Worm (Caenorhabditis elegans) whole organism, late embryonic: ENCODE results near the gene T05E12.8.

Experiments used
- C38D4.7 ChIP-seq: fragments of 200-800 bp; sonication (Bioruptor generic); optimal IDR thresholded peaks from 2 replicates; lab custom pipeline; 2018; ENCODE audit warnings: mild to moderate bottlenecking, missing genetic modification characterization, moderate library complexity, missing compliant biosample characterization
- F13H6.1 ChIP-seq: sonication (generic microtip); optimal IDR thresholded peaks from 2 replicates; lab custom pipeline; 2016; ENCODE audit warnings: missing genetic modification characterization, missing compliant biosample characterization
- K09A11.1 ChIP-seq: sonication (generic microtip); optimal IDR thresholded peaks from 2 replicates; lab custom pipeline; 2017; ENCODE audit warnings: antibody characterized with exemption, mild to moderate bottlenecking, missing genetic modification characterization, missing compliant biosample characterization; ENCODE audit not compliant: insufficient read depth
- Y22D7AL.16 ChIP-seq: sonication (generic microtip); optimal IDR thresholded peaks from 2 replicates; lab custom pipeline; 2016; ENCODE audit warnings: missing genetic modification characterization, missing compliant biosample characterization
- ahr-1 ChIP-seq: sonication (generic microtip); optimal IDR thresholded peaks from 2 replicates; lab custom pipeline; 2016; ENCODE audit warnings: missing genetic modification characterization, missing compliant biosample characterization
- ama-1 ChIP-seq: fragments of 150-350 bp; optimal IDR thresholded peaks from 2 replicates; lab custom pipeline; 2014
- ceh-14 ChIP-seq: sonication (generic microtip); optimal IDR thresholded peaks from 2 replicates; lab custom pipeline; 2016; ENCODE audit warnings: missing genotype, missing genetic modification characterization, missing compliant biosample characterization
- ceh-18 ChIP-seq: sonication (generic microtip); optimal IDR thresholded peaks from 2 replicates; lab custom pipeline; 2016; ENCODE audit warnings: missing genetic modification characterization, missing compliant biosample characterization
- ceh-22 ChIP-seq: sonication (generic microtip); optimal IDR thresholded peaks from 2 replicates; lab custom pipeline; 2017; ENCODE audit warnings: missing biosample characterization, missing genetic modification characterization
- ceh-24 ChIP-seq: sonication (generic microtip); optimal IDR thresholded peaks from 2 replicates; lab custom pipeline; 2016; ENCODE audit warnings: mild to moderate bottlenecking, missing genetic modification characterization, missing compliant biosample characterization
- ceh-31 ChIP-seq: sonication (generic microtip); optimal IDR thresholded peaks from 2 replicates; lab custom pipeline; 2016; ENCODE audit warnings: missing genetic modification characterization, missing compliant biosample characterization
- ceh-6 ChIP-seq: fragments of 200-800 bp; sonication (Bioruptor generic); optimal IDR thresholded peaks from 2 replicates; lab custom pipeline; 2018; ENCODE audit warnings: mild to moderate bottlenecking, missing genetic modification characterization, missing compliant biosample characterization
- che-1 ChIP-seq: sonication (generic microtip); optimal IDR thresholded peaks from 2 replicates; lab custom pipeline; 2016; ENCODE audit warnings: mild to moderate bottlenecking, missing genetic modification characterization, missing compliant biosample characterization
- elt-2 ChIP-seq: sonication (generic microtip); optimal IDR thresholded peaks from 2 replicates; lab custom pipeline; 2016; ENCODE audit warnings: missing genetic modification reagents, missing genetic modification characterization, missing compliant biosample characterization
- ets-4 ChIP-seq: sonication (generic microtip); optimal IDR thresholded peaks from 2 replicates; lab custom pipeline; 2016; ENCODE audit warnings: missing genetic modification characterization, missing compliant biosample characterization
- eyg-1 ChIP-seq: sonication (generic microtip); optimal IDR thresholded peaks from 2 replicates; lab custom pipeline; 2016; ENCODE audit warnings: missing genotype, missing genetic modification characterization, missing compliant biosample characterization
- fkh-10 ChIP-seq: fragments of 150-350 bp; optimal IDR thresholded peaks from 2 replicates; lab custom pipeline; 2014; ENCODE audit warnings: missing biosample characterization, missing genetic modification reagents, missing genetic modification characterization
- hlh-30 ChIP-seq: sonication (generic microtip); optimal IDR thresholded peaks from 2 replicates; lab custom pipeline; 2017; ENCODE audit warnings: antibody characterized with exemption, missing genetic modification characterization, missing compliant biosample characterization; ENCODE audit not compliant: insufficient read depth
- lim-6 ChIP-seq: sonication (generic microtip); optimal IDR thresholded peaks from 2 replicates; lab custom pipeline; 2016; ENCODE audit warnings: missing genetic modification characterization, missing compliant biosample characterization
- nhr-232 ChIP-seq: sonication (generic microtip); optimal IDR thresholded peaks from 2 replicates; lab custom pipeline; 2016; ENCODE audit warnings: missing genetic modification characterization, missing compliant biosample characterization
- pag-3 ChIP-seq: sonication (generic microtip); optimal IDR thresholded peaks from 2 replicates; lab custom pipeline; 2016; ENCODE audit warnings: missing compliant biosample characterization, missing genetic modification characterization, borderline replicate concordance
- pat-9 ChIP-seq: fragments of 200-800 bp; sonication (Bioruptor generic); optimal IDR thresholded peaks from 2 replicates; lab custom pipeline; 2018; ENCODE audit warnings: mild to moderate bottlenecking, missing genetic modification characterization, moderate library complexity, missing compliant biosample characterization
- pha-4 ChIP-seq: fragments of 150-350 bp; optimal IDR thresholded peaks from 2 replicates; lab custom pipeline; 2018; ENCODE audit warnings: missing biosample characterization, missing genetic modification reagents, missing genetic modification characterization
- pros-1 ChIP-seq: fragments of 150-350 bp; optimal IDR thresholded peaks from 2 replicates; lab custom pipeline; 2014; ENCODE audit warnings: missing biosample characterization, missing genetic modification reagents, missing genetic modification characterization
- ref-2 ChIP-seq: sonication (generic microtip); optimal IDR thresholded peaks from 2 replicates; lab custom pipeline; 2016; ENCODE audit warnings: missing genetic modification characterization, missing compliant biosample characterization
- rnt-1 ChIP-seq: sonication (generic microtip); optimal IDR thresholded peaks from 2 replicates; lab custom pipeline; 2016; ENCODE audit warnings: missing genetic modification characterization, missing compliant biosample characterization
- sdc-2 ChIP-seq: sonication (generic microtip); optimal IDR thresholded peaks from 2 replicates; lab custom pipeline; 2016; ENCODE audit warnings: missing genotype, missing genetic modification characterization, missing compliant biosample characterization
- syd-9 ChIP-seq: sonication (generic microtip); optimal IDR thresholded peaks from 2 replicates; lab custom pipeline; 2016; ENCODE audit warnings: mild to moderate bottlenecking, missing genetic modification characterization, moderate library complexity, missing compliant biosample characterization
- tbx-2 ChIP-seq: sonication (generic microtip); optimal IDR thresholded peaks from 2 replicates; lab custom pipeline; 2016; ENCODE audit warnings: missing genetic modification characterization, missing compliant biosample characterization
- tbx-7 ChIP-seq: sonication (generic microtip); optimal IDR thresholded peaks from 2 replicates; lab custom pipeline; 2016; ENCODE audit warnings: missing genotype, missing genetic modification characterization, missing compliant biosample characterization
- ttx-3 ChIP-seq: sonication (generic microtip); optimal IDR thresholded peaks from 2 replicates; lab custom pipeline; 2016; ENCODE audit warnings: missing genetic modification reagents, missing genetic modification characterization, missing compliant biosample characterization
- unc-3 ChIP-seq, 2 experiments: fragments of 200-800 bp in 1 of 2; sonication (Bioruptor generic) in 1 of 2; sonication (generic microtip) in 1 of 2; conservative IDR thresholded peaks in 1 of 2; optimal IDR thresholded peaks in 1 of 2; 2 replicates each; pipeline versions ENCODE4 v1.3.6 to Lab custom; 2016 to 2022; ENCODE audit warnings: missing compliant biosample characterization in 2 of 2, missing genetic modification characterization in 2 of 2, missing genetic modification reagents in 1 of 2
- unc-42 ChIP-seq: sonication (generic microtip); optimal IDR thresholded peaks from 2 replicates; lab custom pipeline; 2016; ENCODE audit warnings: missing genotype, missing genetic modification characterization, missing compliant biosample characterization
- unc-86 ChIP-seq: sonication (generic microtip); optimal IDR thresholded peaks from 2 replicates; lab custom pipeline; 2016; ENCODE audit warnings: missing genetic modification characterization, missing compliant biosample characterization
- zip-5 ChIP-seq: sonication (generic microtip); optimal IDR thresholded peaks from 2 replicates; lab custom pipeline; 2016; ENCODE audit warnings: missing genetic modification characterization, missing compliant biosample characterization
- ztf-16 ChIP-seq: sonication (generic microtip); optimal IDR thresholded peaks from 2 replicates; lab custom pipeline; 2017; ENCODE audit warnings: missing genetic modification characterization, missing compliant biosample characterization

Gene T05E12.8

DNA sequence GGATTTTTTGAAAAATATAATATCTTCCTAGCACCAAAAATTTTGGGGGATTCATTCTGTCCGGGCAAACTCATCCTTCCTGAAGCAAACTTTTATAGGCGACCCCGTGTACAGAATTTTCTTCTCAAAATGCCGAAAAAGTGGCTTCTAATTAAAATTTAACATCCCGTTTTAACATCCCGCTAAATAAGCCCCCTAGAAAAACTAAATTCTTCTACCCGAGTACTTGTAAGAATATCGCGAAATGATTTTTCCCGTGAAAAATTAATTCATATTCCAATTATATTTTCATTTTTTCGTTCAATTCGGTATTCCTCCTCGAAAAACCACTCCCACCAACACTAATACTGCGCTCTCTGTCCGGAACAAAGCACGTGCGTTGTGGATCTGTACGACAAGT lies at the start of gene T05E12.8:
TSS of gene T05E12.8 (plus strand) at position 301 of the 400 bp plus-strand sequence.
- TF ChIP-seq ceh-31: no peak
- no peak for TF ChIP-seq F13H6.1 (tag; lab: Kevin White, UChicago)
- no peak for TF ChIP-seq elt-2 (tag; lab: Kevin White, UChicago)
- no peak for TF ChIP-seq ama-1 (lab: Kevin White, UChicago)
- no peak for TF ChIP-seq pros-1 (tag; lab: Kevin White, UChicago)
- no peak for TF ChIP-seq nhr-232
- TF ChIP-seq che-1 (tag; lab: Kevin White, UChicago): no peak
- no peak for TF ChIP-seq unc-86 (tag; lab: Kevin White, UChicago)
- no peak for TF ChIP-seq ahr-1 (tag; lab: Kevin White, UChicago)
- no peak for TF ChIP-seq pha-4 (tag; lab: Kevin White, UChicago)
- TF ChIP-seq C38D4.7 (GFP tag; lab: Kevin White, UChicago): no peak
- no peak for TF ChIP-seq ceh-6
- no peak for TF ChIP-seq Y22D7AL.16 (tag; lab: Kevin White, UChicago)
- TF ChIP-seq rnt-1 (tag; lab: Kevin White, UChicago): no peak
- TF ChIP-seq tbx-7: no peak
- TF ChIP-seq ceh-24: no peak

- TF ChIP-seq unc-3 (GFP tag; conservative IDR thresholded peaks at IDR 0.05; lab: Robert Waterston, UW): no peak
- TF ChIP-seq unc-3 (tag; optimal IDR thresholded peaks at IDR 0.05; lab: Kevin White, UChicago): no peak
- TF ChIP-seq ceh-22 (tag; lab: Kevin White, UChicago): no peak
- TF ChIP-seq tbx-2 (tag; lab: Kevin White, UChicago): no peak
- TF ChIP-seq Y22D7AL.16 (tag; lab: Kevin White, UChicago): no peak
- TF ChIP-seq pat-9 (tag; lab: Kevin White, UChicago): no peak
- TF ChIP-seq ets-4 (tag; lab: Kevin White, UChicago): no peak
- no peak for TF ChIP-seq unc-42 (tag; lab: Kevin White, UChicago)
- TF ChIP-seq ztf-16: no peak
- no peak for TF ChIP-seq eyg-1 (tag; lab: Kevin White, UChicago)
- TF ChIP-seq ttx-3: no peak
- TF ChIP-seq syd-9: no peak
- no peak for TF ChIP-seq zip-5 (tag; lab: Kevin White, UChicago)
- no peak for TF ChIP-seq hlh-30 (tag; lab: Kevin White, UChicago)
- TF ChIP-seq ceh-18 (tag; lab: Kevin White, UChicago): no peak
- TF ChIP-seq tbx-7: no peak
- no peak for TF ChIP-seq lim-6 (tag; lab: Kevin White, UChicago)
- no peak for TF ChIP-seq ref-2 (tag; lab: Kevin White, UChicago)
- no peak for TF ChIP-seq ceh-14 (tag; lab: Kevin White, UChicago)
- no peak for TF ChIP-seq sdc-2 (tag; lab: Kevin White, UChicago)
- TF ChIP-seq fkh-10: no peak
These were observed 49.2 kb upstream of the T05E12.8 start, which contains the start of gene F49H6.17 for ce11 chrV:17019690-17020089. Gene F49H6.17 (plus strand): TSS chrV:17019990.

- no peak for TF ChIP-seq ceh-31
- no peak for TF ChIP-seq K09A11.1 (tag; lab: Kevin White, UChicago)
These were observed 47.6 kb upstream of the T05E12.8 start, which contains the start of gene F49H6.12 for ce11 chrV:17021361-17021760. Gene F49H6.12 (minus strand): TSS chrV:17021461.

ce11 chrV:17022100-17022499 lies 46.8 kb upstream of the T05E12.8 start:
- TF ChIP-seq pag-3 (tag; lab: Kevin White, UChicago): peak; percentile 66
